Fruit fly (Drosophila melanogaster): ENCODE measurements around the gene Epg5.

Epg5 gene

dm6 chr3R:18758548-18759257 lies at the start of gene Epg5 (continued):
- TF ChIP-seq so (GFP tag; IDR thresholded peaks at IDR 0.05) (peak; percentile 66; the same call in 2 of the 3 replicates), Meics (GFP tag; optimal IDR thresholded peaks at IDR 0.05) (no peak), Oaz (GFP tag; IDR thresholded peaks at IDR 0.05) (no peak), CG32767 (GFP tag; IDR thresholded peaks at IDR 0.05) (peak; percentile 43; the same call in 1 of the 2 replicates), CG13123 (GFP tag; optimal IDR thresholded peaks at IDR 0.05) (no peak), btn (GFP tag; optimal IDR thresholded peaks at IDR 0.05) (peak; percentile 29), Xrp1 (GFP tag; IDR thresholded peaks at IDR 0.05) (peak; percentile 65), jing (GFP tag; optimal IDR thresholded peaks at IDR 0.05) (no peak), CG4404 (GFP tag; IDR thresholded peaks at IDR 0.05) (peak; percentile 63), CG6813 (GFP tag; optimal IDR thresholded peaks at IDR 0.05) (no peak), CG10959 (GFP tag; IDR thresholded peaks at IDR 0.05) (no peak), tio (GFP tag; optimal IDR thresholded peaks at IDR 0.05) (no peak), HLHmδ (GFP tag; optimal IDR thresholded peaks at IDR 0.05) (no peak), CG31388 (GFP tag; optimal IDR thresholded peaks at IDR 0.05) (peak; percentile 11), CG10147 (GFP tag; optimal IDR thresholded peaks at IDR 0.05) (no peak), tin (GFP tag; optimal IDR thresholded peaks at IDR 0.05) (peak; percentile 74), otp (GFP tag; IDR thresholded peaks at IDR 0.05) (no peak), CG2678 (tag; optimal IDR thresholded peaks at IDR 0.05) (no peak), CG4360 (GFP tag; IDR thresholded peaks at IDR 0.05) (no peak), Rfx (GFP tag; IDR thresholded peaks at IDR 0.05) (peak; percentile 90), HHEX (GFP tag; optimal IDR thresholded peaks at IDR 0.05) (peak; percentile 50), CG34376 (GFP tag; optimal IDR thresholded peaks at IDR 0.05) (no peak), CG7928 (GFP tag; optimal IDR thresholded peaks at IDR 0.05) (peak; percentile 93), fd3F (GFP tag; optimal IDR thresholded peaks at IDR 0.05) (no peak), Adf1 (GFP tag; IDR thresholded peaks at IDR 0.05) (peak; percentile 47; the same call in 1 of the 2 replicates), CG14441 (GFP tag; IDR thresholded peaks at IDR 0.05) (peak; percentile 61), Tbp (GFP tag; optimal IDR thresholded peaks at IDR 0.05) (no peak), H15 (GFP tag; IDR thresholded peaks at IDR 0.05) (no peak), sc (optimal IDR thresholded peaks at IDR 0.05) (no peak), sc (GFP tag; optimal IDR thresholded peaks at IDR 0.05) (no peak), CkIIα-i1 (GFP tag; IDR thresholded peaks at IDR 0.05) (no peak), jigr1 (GFP tag; IDR thresholded peaks at IDR 0.05) (no peak), Lim3 (GFP tag; IDR thresholded peaks at IDR 0.05) (no peak), Dfd (GFP tag; optimal IDR thresholded peaks at IDR 0.05) (no peak), p53 (GFP tag; optimal IDR thresholded peaks at IDR 0.05) (peak; percentile 11), Ets65A (GFP tag) (peak; percentile 96), CG12219 (GFP tag; optimal IDR thresholded peaks at IDR 0.05) (no peak), Optix (GFP tag; IDR thresholded peaks at IDR 0.05) (peak; percentile 61; the same call in 2 of the 3 replicates), Myb (GFP tag; optimal IDR thresholded peaks at IDR 0.05) (peak; percentile 73), Six4 (GFP tag; optimal IDR thresholded peaks at IDR 0.05) (peak; percentile 70)

- TF ChIP-seq vvl (GFP tag; IDR thresholded peaks at IDR 0.05) (0 out of 2 replicates have a peak, but pooled peaks have one; percentile 10), E2f1 (GFP tag; IDR thresholded peaks at IDR 0.05) (0 out of 2 replicates have a peak, but pooled peaks have one; percentile 33), nau (GFP tag; optimal IDR thresholded peaks at IDR 0.05) (peak; percentile 63), Sox102F (GFP tag; optimal IDR thresholded peaks at IDR 0.05) (peak; percentile 47), Gsc (GFP tag; IDR thresholded peaks at IDR 0.05) (no peak), Asciz (GFP tag; optimal IDR thresholded peaks at IDR 0.05) (peak; percentile 37), lab (GFP tag; optimal IDR thresholded peaks at IDR 0.05) (peak; percentile 36), CG14050 (GFP tag; IDR thresholded peaks at IDR 0.05) (0 out of 3 replicates have a peak, but pooled peaks have one; percentile 21), CG15269 (tag; optimal IDR thresholded peaks at IDR 0.05) (peak; percentile 22), Aef1 (GFP tag; IDR thresholded peaks at IDR 0.05) (peak; percentile 37; the same call in 2 of the 3 replicates), CG32772 (GFP tag; IDR thresholded peaks at IDR 0.05) (0 out of 2 replicates have a peak, but pooled peaks have one; percentile 20), wor (GFP tag; IDR thresholded peaks at IDR 0.05) (peak; percentile 28; the same call in 1 of the 2 replicates)
Measured at dm6 chr3R:18804278-18804903, 45.7 kb upstream of the Epg5 start.

Measured in whole organism, embryonic.